Worm (Caenorhabditis elegans) whole organism, young adult: Measurements from ENCODE around the gene his-40.

Source experiments
- B0035.1 ChIP-seq: sonication (generic microtip); optimal IDR thresholded peaks from 2 replicates; lab custom pipeline; 2016; ENCODE audit warnings: missing genetic modification characterization, mild to moderate bottlenecking, missing compliant biosample characterization, missing genotype, missing genetic modification reagents
- B0336.3 ChIP-seq: fragments of 200-800 bp; sonication (Bioruptor generic); IDR thresholded peaks from 2 replicates; pipeline ENCODE4 v1.3.6; 2022; ENCODE audit warnings: missing genetic modification characterization, missing compliant biosample characterization
- F22D6.2 ChIP-seq: sonication (generic microtip); optimal IDR thresholded peaks from 2 replicates; lab custom pipeline; 2016; ENCODE audit warnings: mild to moderate bottlenecking, missing genetic modification characterization, missing compliant biosample characterization
- F23B12.7 ChIP-seq: sonication (generic microtip); optimal IDR thresholded peaks from 2 replicates; lab custom pipeline; 2017; ENCODE audit warnings: missing genetic modification characterization, mild to moderate bottlenecking, missing compliant biosample characterization, antibody characterized with exemption, moderate library complexity; ENCODE audit not compliant: insufficient read depth
- F33H1.4 ChIP-seq: fragments of 200-800 bp; sonication (Bioruptor generic); IDR thresholded peaks from 2 replicates; pipeline ENCODE4 v1.3.6; 2022; ENCODE audit warnings: missing genetic modification reagents, missing genetic modification characterization, missing compliant biosample characterization
- F57A8.1 ChIP-seq: fragments of 200-800 bp; sonication (Bioruptor generic); optimal IDR thresholded peaks from 2 replicates; lab custom pipeline; 2018; ENCODE audit warnings: mild to moderate bottlenecking, missing genetic modification characterization, moderate library complexity, missing compliant biosample characterization
- Y53F4B.3 ChIP-seq: fragments of 200-800 bp; sonication (Bioruptor generic); IDR thresholded peaks from 2 replicates; pipeline ENCODE4 v1.3.6; 2022; ENCODE audit warnings: missing genetic modification reagents, missing genetic modification characterization, missing compliant biosample characterization
- Y53G8AR.9 ChIP-seq: fragments of 200-800 bp; sonication (Bioruptor generic); conservative IDR thresholded peaks from 2 replicates; pipeline ENCODE4 v1.3.6; 2022; ENCODE audit warnings: missing genetic modification reagents, missing genetic modification characterization, missing compliant biosample characterization
- aptf-2 ChIP-seq: fragments of 200-800 bp; sonication (Bioruptor generic); conservative IDR thresholded peaks from 2 replicates; pipeline ENCODE4 v1.3.6; 2022; ENCODE audit warnings: missing genetic modification reagents, missing genetic modification characterization, missing compliant biosample characterization
- atf-7 ChIP-seq: sonication (generic microtip); optimal IDR thresholded peaks from 2 replicates; lab custom pipeline; 2017; ENCODE audit warnings: mild to moderate bottlenecking, missing genetic modification characterization, missing compliant biosample characterization
- attf-3 ChIP-seq: fragments of 200-800 bp; sonication (Bioruptor generic); conservative IDR thresholded peaks from 2 replicates; pipeline ENCODE4 v1.3.6; 2022; ENCODE audit warnings: missing genetic modification reagents, missing genetic modification characterization, missing compliant biosample characterization
- attf-6 ChIP-seq: fragments of 200-800 bp; sonication (Bioruptor generic); IDR thresholded peaks from 2 replicates; pipeline ENCODE4 v1.3.6; 2022; ENCODE audit warnings: missing genetic modification reagents, missing genetic modification characterization, missing compliant biosample characterization
- cebp-1 ChIP-seq, 2 experiments: fragments of 200-800 bp in 1 of 2; sonication (Bioruptor generic) in 1 of 2; sonication (generic microtip) in 1 of 2; IDR thresholded peaks in 1 of 2; optimal IDR thresholded peaks in 1 of 2; 2 replicates each; pipeline versions ENCODE4 v1.3.6 to Lab custom; 2017 to 2022; ENCODE audit warnings: missing compliant biosample characterization in 2 of 2, missing genetic modification characterization in 2 of 2, mild to moderate bottlenecking in 1 of 2, missing genetic modification reagents in 1 of 2, moderate library complexity in 1 of 2
- cebp-2 ChIP-seq: fragments of 200-800 bp; sonication (Bioruptor generic); IDR thresholded peaks from 2 replicates; pipeline ENCODE4 v1.3.6; 2022; ENCODE audit warnings: missing genetic modification characterization, missing compliant biosample characterization
- chd-7 ChIP-seq: sonication (generic microtip); optimal IDR thresholded peaks from 2 replicates; lab custom pipeline; 2016; ENCODE audit warnings: mild to moderate bottlenecking, missing genetic modification characterization, moderate library complexity, missing compliant biosample characterization
- dox-1 ChIP-seq: fragments of 200-800 bp; sonication (Bioruptor generic); IDR thresholded peaks from 2 replicates; pipeline ENCODE4 v1.3.6; 2022; ENCODE audit warnings: missing genetic modification reagents, missing genetic modification characterization, missing compliant biosample characterization
- dpff-1 ChIP-seq: sonication (generic microtip); optimal IDR thresholded peaks from 2 replicates; lab custom pipeline; 2017; ENCODE audit warnings: mild to moderate bottlenecking, missing genetic modification characterization, missing compliant biosample characterization
- egl-44 ChIP-seq: fragments of 200-800 bp; sonication (Bioruptor generic); IDR thresholded peaks from 2 replicates; pipeline ENCODE4 v1.3.6; 2022; ENCODE audit warnings: missing genetic modification reagents, missing genetic modification characterization, missing compliant biosample characterization
- ets-4 ChIP-seq: fragments of 200-800 bp; sonication (Bioruptor generic); optimal IDR thresholded peaks from 2 replicates; lab custom pipeline; 2018; ENCODE audit warnings: mild to moderate bottlenecking, missing genetic modification characterization, missing compliant biosample characterization
- him-1 ChIP-seq: sonication (generic microtip); optimal IDR thresholded peaks from 2 replicates; lab custom pipeline; 2016; ENCODE audit warnings: missing genotype, missing genetic modification reagents, missing genetic modification characterization, missing compliant biosample characterization
- hmg-1.2 ChIP-seq: fragments of 200-800 bp; sonication (Bioruptor generic); IDR thresholded peaks from 2 replicates; pipeline ENCODE4 v1.3.6; 2022; ENCODE audit warnings: missing genetic modification reagents, missing genetic modification characterization, missing compliant biosample characterization
- let-607 ChIP-seq, 2 experiments: fragments of 200-800 bp in 1 of 2; sonication (Bioruptor generic) in 1 of 2; sonication (generic microtip) in 1 of 2; optimal IDR thresholded peaks; 2 replicates each; lab custom pipeline; 2016 to 2018; ENCODE audit warnings: mild to moderate bottlenecking in 2 of 2, missing compliant biosample characterization in 2 of 2, missing genetic modification characterization in 2 of 2, moderate library complexity in 2 of 2, missing genotype in 1 of 2
- lin-54 ChIP-seq: fragments of 200-800 bp; sonication (Bioruptor generic); optimal IDR thresholded peaks from 2 replicates; lab custom pipeline; 2018; ENCODE audit warnings: mild to moderate bottlenecking, missing genetic modification characterization, missing compliant biosample characterization
- madf-6 ChIP-seq: fragments of 200-800 bp; sonication (Bioruptor generic); IDR thresholded peaks from 2 replicates; pipeline ENCODE4 v1.3.6; 2022; ENCODE audit warnings: missing genetic modification reagents, missing genetic modification characterization, missing compliant biosample characterization
- mcd-1 ChIP-seq: fragments of 200-800 bp; sonication (Bioruptor generic); IDR thresholded peaks from 2 replicates; pipeline ENCODE4 v1.3.6; 2022; ENCODE audit warnings: missing genetic modification reagents, missing genetic modification characterization, missing compliant biosample characterization
- mes-4 ChIP-seq: sonication (generic microtip); optimal IDR thresholded peaks from 2 replicates; lab custom pipeline; 2016; ENCODE audit warnings: missing genotype, missing genetic modification characterization, missing compliant biosample characterization
- nfya-1 ChIP-seq: sonication (generic microtip); optimal IDR thresholded peaks from 2 replicates; lab custom pipeline; 2017; ENCODE audit warnings: antibody characterized with exemption, missing compliant biosample characterization, missing genetic modification characterization, borderline replicate concordance; ENCODE audit not compliant: insufficient read depth
- nfyb-1 ChIP-seq: fragments of 200-800 bp; sonication (Bioruptor generic); IDR thresholded peaks from 2 replicates; pipeline ENCODE4 v1.3.6; 2022; ENCODE audit warnings: missing genetic modification reagents, missing genetic modification characterization, missing compliant biosample characterization
- nhr-27 ChIP-seq: fragments of 200-800 bp; sonication (Bioruptor generic); optimal IDR thresholded peaks from 2 replicates; lab custom pipeline; 2018; ENCODE audit warnings: mild to moderate bottlenecking, missing genetic modification characterization, moderate library complexity, missing compliant biosample characterization
- nhr-80 ChIP-seq: sonication (generic microtip); optimal IDR thresholded peaks from 2 replicates; lab custom pipeline; 2016; ENCODE audit warnings: missing genetic modification characterization, missing compliant biosample characterization
- repo-1 ChIP-seq: sonication (generic microtip); optimal IDR thresholded peaks from 2 replicates; lab custom pipeline; 2017; ENCODE audit warnings: mild to moderate bottlenecking, missing genetic modification characterization, missing compliant biosample characterization
- snpc-1.3 ChIP-seq: sonication (generic microtip); optimal IDR thresholded peaks from 2 replicates; lab custom pipeline; 2017; ENCODE audit warnings: missing genetic modification characterization, mild to moderate bottlenecking, missing compliant biosample characterization, antibody characterized with exemption, moderate library complexity, missing genotype, missing genetic modification reagents; ENCODE audit not compliant: insufficient read depth
- tbp1 ChIP-seq: fragments of 200-800 bp; sonication (Bioruptor generic); optimal IDR thresholded peaks from 2 replicates; lab custom pipeline; 2018; ENCODE audit warnings: mild to moderate bottlenecking, missing genetic modification characterization, missing compliant biosample characterization
- ztf-22 ChIP-seq: fragments of 200-800 bp; sonication (Bioruptor generic); optimal IDR thresholded peaks from 2 replicates; lab custom pipeline; 2018; ENCODE audit warnings: mild to moderate bottlenecking, missing genetic modification characterization, moderate library complexity, missing compliant biosample characterization
- ztf-25 ChIP-seq: fragments of 200-800 bp; sonication (Bioruptor generic); IDR thresholded peaks from 2 replicates; pipeline ENCODE4 v1.3.6; 2022; ENCODE audit warnings: missing genetic modification reagents, missing genetic modification characterization, missing compliant biosample characterization
- ztf-26 ChIP-seq: sonication (generic microtip); optimal IDR thresholded peaks from 2 replicates; lab custom pipeline; 2017; ENCODE audit warnings: missing genetic modification characterization, missing compliant biosample characterization
- ztf-6 ChIP-seq: fragments of 200-800 bp; sonication (Bioruptor generic); IDR thresholded peaks from 2 replicates; pipeline ENCODE4 v1.3.6; 2022; ENCODE audit warnings: missing genetic modification reagents, missing genetic modification characterization, missing compliant biosample characterization

Gene his-40

ce11 chrX:7313236-7313635 lies 3.3 kb downstream of the his-40 start:
- TF ChIP-seq Y53G8AR.9 (GFP tag; lab: Robert Waterston, UW) (no peak), ztf-25 (GFP tag; lab: Robert Waterston, UW) (no peak), dpff-1 (tag; lab: Kevin White, UChicago) (no peak), nfya-1 (no peak), lin-54 (no peak), F33H1.4 (GFP tag; lab: Robert Waterston, UW) (no peak), nhr-27 (tag; lab: Kevin White, UChicago) (no peak), Y53F4B.3 (GFP tag; lab: Robert Waterston, UW) (no peak)
- TF ChIP-seq, all 124 proteins: peak for 0

ce11 chrX:7314564-7314963 lies 4.7 kb downstream of the his-40 start:
- 0 out of 2 replicates have a peak, but pooled peaks have one; percentile 15 for TF ChIP-seq B0336.3 (GFP tag; lab: Robert Waterston, UW)
- TF ChIP-seq him-1 (tag; lab: Kevin White, UChicago) = no peak
- no peak for TF ChIP-seq attf-6 (GFP tag; lab: Robert Waterston, UW)
- TF ChIP-seq cebp-2 = no peak
- TF ChIP-seq aptf-2 = no peak
- TF ChIP-seq nhr-80 (tag; lab: Kevin White, UChicago) = peak; percentile 21
- TF ChIP-seq tbp1 (GFP tag; lab: Kevin White, UChicago) = peak; percentile 3
- TF ChIP-seq dox-1 = no peak
- no peak for TF ChIP-seq mes-4
- TF ChIP-seq repo-1 (tag; lab: Kevin White, UChicago) = peak; percentile 27
- TF ChIP-seq snpc-1.3 (tag; lab: Kevin White, UChicago) = no peak
- TF ChIP-seq, all 124 proteins: peak for 4

- TF ChIP-seq nfyb-1 (GFP tag; lab: Robert Waterston, UW) = 0 out of 2 replicates have a peak, but pooled peaks have one; percentile 56
- no peak for TF ChIP-seq mes-4
- TF ChIP-seq cebp-1 (GFP tag; IDR thresholded peaks at IDR 0.05; lab: Robert Waterston, UW) = no peak
- TF ChIP-seq cebp-1 (tag; optimal IDR thresholded peaks at IDR 0.05; lab: Kevin White, UChicago) = peak; percentile 40
- no peak for TF ChIP-seq ztf-25 (GFP tag; lab: Robert Waterston, UW)
- peak; percentile 20 for TF ChIP-seq atf-7 (tag; lab: Kevin White, UChicago)
- TF ChIP-seq ets-4 (GFP tag; lab: Kevin White, UChicago) = peak; percentile 65
- TF ChIP-seq madf-6 (GFP tag; lab: Robert Waterston, UW) = 0 out of 2 replicates have a peak, but pooled peaks have one; percentile 5
- no peak for TF ChIP-seq ztf-22 (GFP tag; lab: Kevin White, UChicago)
- no peak for TF ChIP-seq F57A8.1 (GFP tag; lab: Kevin White, UChicago)
- no peak for TF ChIP-seq Y53G8AR.9 (GFP tag; lab: Robert Waterston, UW)
- TF ChIP-seq F23B12.7 (tag; lab: Kevin White, UChicago) = no peak
- TF ChIP-seq chd-7 (tag; lab: Kevin White, UChicago) = no peak
- no peak for TF ChIP-seq F22D6.2 (tag; lab: Kevin White, UChicago)
- peak; percentile 82 for TF ChIP-seq nhr-80 (tag; lab: Kevin White, UChicago)
These were observed 5.4 kb downstream of the his-40 start, which contains the start of gene spp-3 for ce11 chrX:7315329-7315728. TSS of gene spp-3 (minus strand) at chrX:7315353.

ce11 chrX:7316485-7317391 lies 6.8 kb downstream of the his-40 start, which contains the start of the genes spp-2 and spp-6:
TSS of gene spp-2 (minus strand) at chrX:7316818.
TSS of gene spp-6 (plus strand) at chrX:7317341.
- no peak for TF ChIP-seq let-607 (tag; optimal IDR thresholded peaks at IDR 0.05; lab: Kevin White, UChicago)
- no peak for TF ChIP-seq him-1 (tag; lab: Kevin White, UChicago)
- TF ChIP-seq cebp-1 (GFP tag; IDR thresholded peaks at IDR 0.05; lab: Robert Waterston, UW) = no peak
- peak; percentile 24 for TF ChIP-seq cebp-1 (tag; optimal IDR thresholded peaks at IDR 0.05; lab: Kevin White, UChicago)
- no peak for TF ChIP-seq nhr-27 (tag; lab: Kevin White, UChicago)
- 0 out of 2 replicates have a peak, but pooled peaks have one; percentile 21 for TF ChIP-seq egl-44
- TF ChIP-seq lin-54 = peak; percentile 24
- 0 out of 2 replicates have a peak, but pooled peaks have one; percentile 24 for TF ChIP-seq cebp-2
- TF ChIP-seq hmg-1.2 (GFP tag; lab: Robert Waterston, UW) = 0 out of 2 replicates have a peak, but pooled peaks have one; percentile 6
- TF ChIP-seq attf-3 (GFP tag; lab: Robert Waterston, UW) = no peak
- TF ChIP-seq nfyb-1 (GFP tag; lab: Robert Waterston, UW) = peak; percentile 80
- peak; percentile 49 for TF ChIP-seq atf-7 (tag; lab: Kevin White, UChicago)
- TF ChIP-seq Y53G8AR.9 (GFP tag; lab: Robert Waterston, UW) = peak; percentile 79
- TF ChIP-seq madf-6 (GFP tag; lab: Robert Waterston, UW) = no peak
- TF ChIP-seq B0336.3 (GFP tag; lab: Robert Waterston, UW) = peak; percentile 35; the same call in 1 of the 2 replicates
- TF ChIP-seq ztf-26 (tag; lab: Kevin White, UChicago) = no peak
- no peak for TF ChIP-seq B0035.1
- TF ChIP-seq mcd-1 = 0 out of 2 replicates have a peak, but pooled peaks have one; percentile 16
- TF ChIP-seq nhr-80 (tag; lab: Kevin White, UChicago) = peak; percentile 74
- TF ChIP-seq ztf-6 (GFP tag; lab: Robert Waterston, UW) = no peak
